Worm (Caenorhabditis elegans) whole organism, L4/young adult: ENCODE results near the gene psmd-9.

Experiments
- W03F9.2 ChIP-seq: fragments of 150-350 bp; optimal IDR thresholded peaks from 2 replicates; lab custom pipeline; 2014; ENCODE audit warnings: missing biosample characterization, missing genetic modification characterization
- him-1 ChIP-seq: sonication (generic microtip); optimal IDR thresholded peaks from 2 replicates; lab custom pipeline; 2016; ENCODE audit warnings: missing genotype, missing genetic modification reagents, missing genetic modification characterization, missing compliant biosample characterization

ce11 chrII:6897507-6897906 is 4.4 kb upstream of the psmd-9 start, which contains the start of gene C44B7.11:
- no peak for TF ChIP-seq him-1 (tag; lab: Kevin White, UChicago)
- no peak for TF ChIP-seq W03F9.2 (tag; lab: Kevin White, UChicago)
